Worm (Caenorhabditis elegans) whole organism, midembryonic: ENCODE measurements around the gene T22F7.3.

ENCODE experiments used
- T22C8.4 ChIP-seq: fragments of 200-800 bp; sonication (Bioruptor generic); IDR thresholded peaks from 2 replicates; pipeline ENCODE4 v1.3.6; 2022; ENCODE audit warnings: missing genetic modification characterization, missing compliant biosample characterization
- cog-1 ChIP-seq: sonication (generic microtip); optimal IDR thresholded peaks from 2 replicates; lab custom pipeline; 2016; ENCODE audit warnings: missing genetic modification characterization, missing compliant biosample characterization
- flt-1 ChIP-seq: fragments of 200-800 bp; sonication (Bioruptor generic); IDR thresholded peaks from 2 replicates; pipeline ENCODE4 v1.3.6; 2022; ENCODE audit warnings: missing genetic modification characterization, missing compliant biosample characterization
- med-1 ChIP-seq: sonication (generic microtip); optimal IDR thresholded peaks from 2 replicates; lab custom pipeline; 2017; ENCODE audit warnings: missing genetic modification characterization, mild to moderate bottlenecking, missing compliant biosample characterization, antibody characterized with exemption, missing genetic modification reagents; ENCODE audit not compliant: insufficient read depth
- ref-1 ChIP-seq: fragments of 200-800 bp; sonication (Bioruptor generic); conservative IDR thresholded peaks from 2 replicates; pipeline ENCODE4 v1.3.6; 2022; ENCODE audit warnings: missing genetic modification reagents, missing genetic modification characterization, missing compliant biosample characterization
- tab-1 ChIP-seq: fragments of 200-800 bp; sonication (Bioruptor generic); IDR thresholded peaks from 2 replicates; pipeline ENCODE4 v1.3.6; 2022; ENCODE audit warnings: missing genetic modification characterization, missing compliant biosample characterization
- ztf-23 ChIP-seq: fragments of 200-800 bp; sonication (Bioruptor generic); IDR thresholded peaks from 2 replicates; pipeline ENCODE4 v1.3.6; 2022; ENCODE audit warnings: missing genetic modification reagents, missing genetic modification characterization, missing compliant biosample characterization
- ztf-29 ChIP-seq: fragments of 200-800 bp; sonication (Bioruptor generic); IDR thresholded peaks from 2 replicates; pipeline ENCODE4 v1.3.6; 2022; ENCODE audit warnings: missing genetic modification reagents, missing genetic modification characterization, missing compliant biosample characterization

- TF ChIP-seq med-1 (GFP tag; lab: Kevin White, UChicago) (no peak), flt-1 (GFP tag; lab: Robert Waterston, UW) (no peak), ztf-23 (no peak), ref-1 (GFP tag; lab: Robert Waterston, UW) (no peak), T22C8.4 (GFP tag; lab: Robert Waterston, UW) (no peak), ztf-29 (GFP tag; lab: Robert Waterston, UW) (no peak), tab-1 (GFP tag; lab: Robert Waterston, UW) (no peak), cog-1 (tag; lab: Kevin White, UChicago) (no peak)
These were observed 23.9 kb upstream of the T22F7.3 start for ce11 chrIII:547709-548108.
